Worm (Caenorhabditis elegans) whole organism, L4 larva: ENCODE results near the gene sdz-19.

Experiments
- F37D6.2 ChIP-seq: sonication (generic microtip); optimal IDR thresholded peaks from 2 replicates; lab custom pipeline; 2016; ENCODE audit warnings: mild to moderate bottlenecking, missing genetic modification characterization, missing compliant biosample characterization
- R02D3.7 ChIP-seq: fragments of 150-350 bp; sonication (generic microtip); optimal IDR thresholded peaks from 3 replicates; lab custom pipeline; 2014; ENCODE audit warnings: missing biosample characterization, missing genetic modification characterization
- T26A8.4 ChIP-seq: fragments of 200-800 bp; sonication (Bioruptor generic); IDR thresholded peaks from 2 replicates; pipeline ENCODE4 v1.3.6; 2022; ENCODE audit warnings: missing genetic modification characterization, missing compliant biosample characterization
- Y105C5A.15 ChIP-seq: fragments of 200-800 bp; sonication (Bioruptor generic); IDR thresholded peaks from 2 replicates; pipeline ENCODE4 v1.3.6; 2022; ENCODE audit warnings: missing genetic modification characterization, missing compliant biosample characterization
- aha-1 ChIP-seq: fragments of 150-350 bp; peaks from one replicate; lab custom pipeline; 2014; ENCODE audit warnings: missing biosample characterization, missing genetic modification characterization
- aly-2 ChIP-seq: sonication (generic microtip); optimal IDR thresholded peaks from 2 replicates; lab custom pipeline; 2018; ENCODE audit warnings: missing biosample characterization, missing genetic modification characterization
- attf-4 ChIP-seq: sonication (generic microtip); optimal IDR thresholded peaks from 3 replicates; lab custom pipeline; 2017; ENCODE audit warnings: missing biosample characterization, missing genetic modification characterization
- ceh-82 ChIP-seq: sonication (generic microtip); optimal IDR thresholded peaks from 2 replicates; lab custom pipeline; 2017; ENCODE audit warnings: missing biosample characterization, missing genetic modification characterization
- ctbp-1 ChIP-seq: fragments of 200-800 bp; sonication (Bioruptor generic); IDR thresholded peaks from 2 replicates; pipeline ENCODE4 v1.3.6; 2022; ENCODE audit warnings: missing genetic modification reagents, missing genetic modification characterization, missing compliant biosample characterization
- daf-12 ChIP-seq: fragments of 150-350 bp; optimal IDR thresholded peaks from 2 replicates; lab custom pipeline; 2014; ENCODE audit warnings: missing biosample characterization, missing genetic modification reagents, missing genetic modification characterization
- daf-16 ChIP-seq, 3 experiments: sonication (generic microtip); optimal IDR thresholded peaks; 2 replicates each; lab custom pipeline; 2016 to 2017; ENCODE audit warnings: missing genetic modification characterization in 3 of 3, missing genetic modification reagents in 3 of 3, mild to moderate bottlenecking in 2 of 3, missing compliant biosample characterization in 2 of 3, missing biosample characterization in 1 of 3, moderate library complexity in 1 of 3
- daf-8 ChIP-seq: fragments of 200-800 bp; sonication (Bioruptor generic); IDR thresholded peaks from 2 replicates; pipeline ENCODE4 v1.3.6; 2022; ENCODE audit warnings: missing genetic modification characterization, missing compliant biosample characterization
- dmd-6 ChIP-seq: fragments of 200-800 bp; sonication (Bioruptor generic); IDR thresholded peaks from 2 replicates; pipeline ENCODE4 v1.3.6; 2022; ENCODE audit warnings: missing genetic modification reagents, missing genetic modification characterization, missing compliant biosample characterization
- dmd-9 ChIP-seq: fragments of 200-800 bp; sonication (Bioruptor generic); IDR thresholded peaks from 2 replicates; pipeline ENCODE4 v1.3.6; 2022; ENCODE audit warnings: missing genetic modification reagents, missing genetic modification characterization, missing compliant biosample characterization
- dve-1 ChIP-seq: sonication (generic microtip); optimal IDR thresholded peaks from 2 replicates; lab custom pipeline; 2017; ENCODE audit warnings: antibody characterized with exemption, mild to moderate bottlenecking, missing genetic modification characterization, missing compliant biosample characterization; ENCODE audit not compliant: insufficient read depth
- hlh-11 ChIP-seq: fragments of 200-800 bp; sonication (Bioruptor generic); optimal IDR thresholded peaks from 2 replicates; lab custom pipeline; 2018; ENCODE audit warnings: mild to moderate bottlenecking, missing genetic modification characterization, missing compliant biosample characterization
- jun-1 ChIP-seq: fragments of 150-350 bp; optimal IDR thresholded peaks from 2 replicates; lab custom pipeline; 2014; ENCODE audit warnings: missing biosample characterization, missing genetic modification reagents, missing genetic modification characterization
- lin-1 ChIP-seq: fragments of 200-800 bp; sonication (Bioruptor generic); IDR thresholded peaks from 2 replicates; pipeline ENCODE4 v1.3.6; 2022; ENCODE audit warnings: missing genetic modification reagents, missing genetic modification characterization, missing compliant biosample characterization
- lin-13 ChIP-seq: fragments of 150-350 bp; optimal IDR thresholded peaks from 2 replicates; lab custom pipeline; 2014; ENCODE audit warnings: missing biosample characterization, missing genetic modification reagents, missing genetic modification characterization
- lin-38 ChIP-seq: fragments of 200-800 bp; sonication (Bioruptor generic); IDR thresholded peaks from 2 replicates; pipeline ENCODE4 v1.3.6; 2022; ENCODE audit warnings: missing genetic modification reagents, missing genetic modification characterization, missing compliant biosample characterization
- lsy-2 ChIP-seq, 2 experiments: fragments of 150-350 bp in 1 of 2; sonication (generic microtip) in 1 of 2; optimal IDR thresholded peaks; 2 replicates each; lab custom pipeline; 2014 to 2017; ENCODE audit warnings: missing biosample characterization in 2 of 2, missing genetic modification characterization in 2 of 2
- mdl-1 ChIP-seq, 2 experiments: fragments of 150-350 bp in 1 of 2; sonication (generic microtip) in 1 of 2; optimal IDR thresholded peaks; 2 replicates each; lab custom pipeline; 2014 to 2017; ENCODE audit warnings: missing biosample characterization in 2 of 2, missing genetic modification characterization in 2 of 2
- mxl-2 ChIP-seq: fragments of 200-800 bp; sonication (Bioruptor generic); conservative IDR thresholded peaks from 2 replicates; pipeline ENCODE4 v1.3.6; 2022; ENCODE audit warnings: missing genetic modification reagents, missing genetic modification characterization, missing compliant biosample characterization
- nhr-10 ChIP-seq: fragments of 150-350 bp; optimal IDR thresholded peaks from 2 replicates; lab custom pipeline; 2014; ENCODE audit warnings: missing biosample characterization, missing genetic modification characterization
- nhr-102 ChIP-seq: sonication (generic microtip); optimal IDR thresholded peaks from 2 replicates; lab custom pipeline; 2016; ENCODE audit warnings: mild to moderate bottlenecking, missing genetic modification characterization, moderate library complexity, missing compliant biosample characterization
- nhr-28 ChIP-seq: fragments of 150-350 bp; optimal IDR thresholded peaks from 2 replicates; lab custom pipeline; 2014; ENCODE audit warnings: missing biosample characterization, missing genetic modification characterization
- nhr-41 ChIP-seq: fragments of 200-800 bp; sonication (Bioruptor generic); IDR thresholded peaks from 2 replicates; pipeline ENCODE4 v1.3.6; 2022; ENCODE audit warnings: missing genetic modification reagents, missing genetic modification characterization, missing compliant biosample characterization
- nhr-77 ChIP-seq: fragments of 150-350 bp; optimal IDR thresholded peaks from 2 replicates; lab custom pipeline; 2014; ENCODE audit warnings: missing biosample characterization, missing genetic modification characterization
- pha-4 ChIP-seq, 2 experiments: fragments of 150-350 bp in 1 of 2; fragments of 200-800 bp in 1 of 2; sonication (Bioruptor generic) in 1 of 2; IDR thresholded peaks in 1 of 2; optimal IDR thresholded peaks in 1 of 2; 2 replicates each; pipeline versions ENCODE4 v1.3.6 to Lab custom; 2014 to 2022; ENCODE audit warnings: missing genetic modification characterization in 2 of 2, missing genetic modification reagents in 2 of 2, missing biosample characterization in 1 of 2, missing compliant biosample characterization in 1 of 2
- php-3 ChIP-seq: fragments of 200-800 bp; sonication (Bioruptor generic); IDR thresholded peaks from 2 replicates; pipeline ENCODE4 v1.3.6; 2022; ENCODE audit warnings: missing genetic modification reagents, missing genetic modification characterization, missing compliant biosample characterization
- pqm-1 ChIP-seq: sonication (generic microtip); optimal IDR thresholded peaks from 2 replicates; lab custom pipeline; 2017; ENCODE audit warnings: missing biosample characterization, missing genetic modification characterization
- rbr-2 ChIP-seq: sonication (generic microtip); optimal IDR thresholded peaks from 2 replicates; lab custom pipeline; 2016; ENCODE audit warnings: missing genotype, missing genetic modification characterization, missing compliant biosample characterization
- set-16 ChIP-seq: fragments of 200-800 bp; sonication (Bioruptor generic); IDR thresholded peaks from 2 replicates; pipeline ENCODE4 v1.3.6; 2022; ENCODE audit warnings: missing genetic modification reagents, missing genetic modification characterization, missing compliant biosample characterization
- spr-3 ChIP-seq: fragments of 200-800 bp; sonication (Bioruptor generic); optimal IDR thresholded peaks from 2 replicates; lab custom pipeline; 2018; ENCODE audit warnings: mild to moderate bottlenecking, missing genetic modification characterization, missing compliant biosample characterization
- unc-130 ChIP-seq: sonication (generic microtip); optimal IDR thresholded peaks from 2 replicates; lab custom pipeline; 2016; ENCODE audit warnings: missing genetic modification reagents, missing genetic modification characterization, missing compliant biosample characterization
- unc-62 ChIP-seq, 3 experiments: fragments of 150-350 bp in 1 of 3; sonication (generic microtip); optimal IDR thresholded peaks in 2 of 3; peaks in 1 of 3; 1 replicate in 1 of 3; 2 replicates in 2 of 3; lab custom pipeline; 2014 to 2017; ENCODE audit warnings: missing biosample characterization in 3 of 3, missing genetic modification characterization in 3 of 3, missing genetic modification reagents in 3 of 3, missing genotype in 1 of 3
- zfp-2 ChIP-seq: sonication (generic microtip); optimal IDR thresholded peaks from 2 replicates; lab custom pipeline; 2016; ENCODE audit warnings: mild to moderate bottlenecking, missing genetic modification characterization, missing compliant biosample characterization
- zip-11 ChIP-seq: fragments of 200-800 bp; sonication (Bioruptor generic); IDR thresholded peaks from 2 replicates; pipeline ENCODE4 v1.3.6; 2022; ENCODE audit warnings: missing genetic modification characterization, missing compliant biosample characterization
- zip-2 ChIP-seq: fragments of 150-350 bp; optimal IDR thresholded peaks from 2 replicates; lab custom pipeline; 2014; ENCODE audit warnings: missing biosample characterization, missing genetic modification characterization
- ztf-7 ChIP-seq: fragments of 150-350 bp; optimal IDR thresholded peaks from 2 replicates; lab custom pipeline; 2014; ENCODE audit warnings: missing biosample characterization, missing genetic modification characterization

Gene sdz-19

ce11 chrX:12469846-12470245, 33.3 kb downstream of the sdz-19 start:
- TF ChIP-seq unc-62 (GFP tag; optimal IDR thresholded peaks at IDR 0.05 in 1 of 2; lab: Kevin White, UChicago) (peak in 1 of 2 experiments; percentile 94), unc-62 (tag; optimal IDR thresholded peaks at IDR 0.05; lab: Kevin White, UChicago) (no peak), aha-1 (tag; lab: Kevin White, UChicago) (no peak)

- TF ChIP-seq dmd-9 (GFP tag; lab: Robert Waterston, UW), result no peak
- TF ChIP-seq set-16 (GFP tag; lab: Robert Waterston, UW), result peak; percentile 14; the same call in 1 of the 2 replicates
Measured at ce11 chrX:12467660-12468111, 35.5 kb downstream of the sdz-19 start, which contains the start of gene myo-2. myo-2 (plus strand) TSS chrX:12468061.

- TF ChIP-seq zip-11 (GFP tag; lab: Robert Waterston, UW), result no peak
- TF ChIP-seq hlh-11 (tag; lab: Kevin White, UChicago), result peak; percentile 66
- no peak for TF ChIP-seq spr-3 (GFP tag; lab: Kevin White, UChicago)
- TF ChIP-seq attf-4 (tag; lab: Kevin White, UChicago), result no peak
- no peak for TF ChIP-seq daf-16 (GFP tag; optimal IDR thresholded peaks at IDR 0.05; lab: Kevin White, UChicago)
- TF ChIP-seq daf-16 (tag; optimal IDR thresholded peaks at IDR 0.05; lab: Kevin White, UChicago), result peak; percentile 91
- peak; percentile 74 for TF ChIP-seq pqm-1 (tag; lab: Kevin White, UChicago)
- TF ChIP-seq nhr-102 (tag; lab: Kevin White, UChicago), result peak; percentile 19
- peak; percentile 85 for TF ChIP-seq nhr-28 (tag; lab: Kevin White, UChicago)
- TF ChIP-seq unc-130 (GFP tag; lab: Kevin White, UChicago), result no peak
- peak; percentile 51 for TF ChIP-seq nhr-77
- no peak for TF ChIP-seq Y105C5A.15 (GFP tag; lab: Robert Waterston, UW)
- no peak for TF ChIP-seq nhr-41 (GFP tag; lab: Robert Waterston, UW)
- no peak for TF ChIP-seq lin-38 (GFP tag; lab: Robert Waterston, UW)
- peak; percentile 58 for TF ChIP-seq dmd-6 (GFP tag; lab: Robert Waterston, UW)
- peak; percentile 68 for TF ChIP-seq php-3 (GFP tag; lab: Robert Waterston, UW)
Measured at ce11 chrX:12466769-12467168, 36.4 kb downstream of the sdz-19 start, which contains the start of gene cdf-2. cdf-2 (minus strand) TSS chrX:12466917.

ce11 chrX:12463504-12463903, 39.6 kb downstream of the sdz-19 start, which contains the start of gene T18D3.5:
T18D3.5 (plus strand) TSS chrX:12463804.
- TF ChIP-seq rbr-2 (tag; lab: Kevin White, UChicago) (no peak), daf-12 (no peak), ceh-82 (tag; lab: Kevin White, UChicago) (no peak), lin-1 (GFP tag; lab: Robert Waterston, UW) (no peak), daf-8 (no peak)

- no peak for TF ChIP-seq dve-1
- no peak for TF ChIP-seq lin-13 (GFP tag; lab: Kevin White, UChicago)
- no peak for TF ChIP-seq jun-1 (tag; lab: Kevin White, UChicago)
- no peak for TF ChIP-seq ztf-7 (tag; lab: Kevin White, UChicago)
- TF ChIP-seq F37D6.2 (tag; lab: Kevin White, UChicago), result no peak
- TF ChIP-seq php-3 (GFP tag; lab: Robert Waterston, UW), result no peak
- no peak for TF ChIP-seq lsy-2 (tag; optimal IDR thresholded peaks at IDR 0.05; lab: Kevin White, UChicago)
Measured at ce11 chrX:12461557-12461956, 41.6 kb downstream of the sdz-19 start, which contains the start of gene odr-7. odr-7 (minus strand) TSS chrX:12461657.

ce11 chrX:12458021-12458420, 45.1 kb downstream of the sdz-19 start:
- TF ChIP-seq mdl-1 (tag; optimal IDR thresholded peaks at IDR 0.05; lab: Kevin White, UChicago), result peak in 1 of 2 experiments; percentile 3
- TF ChIP-seq ctbp-1 (GFP tag; lab: Robert Waterston, UW), result peak; percentile 52; the same call in 1 of the 2 replicates
- TF ChIP-seq nhr-10 (tag; lab: Kevin White, UChicago), result peak; percentile 5
- peak; percentile 55 for TF ChIP-seq zfp-2 (tag; lab: Kevin White, UChicago)
- TF ChIP-seq aly-2, result peak; percentile 64
- peak; percentile 19 for TF ChIP-seq nhr-77
- peak; percentile 76 for TF ChIP-seq lin-38 (GFP tag; lab: Robert Waterston, UW)
- TF ChIP-seq T26A8.4, result peak; percentile 88
- peak; percentile 84 for TF ChIP-seq zip-2 (tag; lab: Kevin White, UChicago)
- TF ChIP-seq dmd-9 (GFP tag; lab: Robert Waterston, UW), result peak; percentile 87
- TF ChIP-seq R02D3.7 (tag; lab: Kevin White, UChicago), result peak; percentile 24
- peak; percentile 85; the same call in 1 of the 2 replicates for TF ChIP-seq pha-4 (GFP tag; IDR thresholded peaks at IDR 0.05; lab: Robert Waterston, UW)
- TF ChIP-seq pha-4 (tag; optimal IDR thresholded peaks at IDR 0.05; lab: Kevin White, UChicago), result no peak
- TF ChIP-seq jun-1 (tag; lab: Kevin White, UChicago), result no peak
- peak; percentile 74 for TF ChIP-seq ztf-7 (tag; lab: Kevin White, UChicago)
- TF ChIP-seq mxl-2 (GFP tag; lab: Robert Waterston, UW), result no peak
